Comparison of ENCODE assay signal across 5 worm cellular contexts in genomic region chrX:1546878-1547555, ce11.
TF ChIP-seq lines count a peak whose summit lies in the region.

K06A9.1 (plus strand) TSS chrX:1547505.

TF ChIP-seq in whole organism, L1 larva, 84 proteins besides CTCF, POLR2A, EP300 and RAD21:
- TF ChIP-seq F16B12.6 (tag; optimal IDR thresholded peaks at IDR 0.05; lab: Kevin White, UChicago) (no peak), elt-2 (tag; optimal IDR thresholded peaks at IDR 0.05; lab: Kevin White, UChicago) (peak; percentile 36)

TF ChIP-seq in whole organism, L2 larva, 48 proteins besides CTCF, POLR2A, EP300 and RAD21:
- no peak for TF ChIP-seq nhr-129 (tag; optimal IDR thresholded peaks at IDR 0.05; lab: Kevin White, UChicago)
- no peak for TF ChIP-seq snpc-4 (tag; optimal IDR thresholded peaks at IDR 0.05; lab: Kevin White, UChicago)
- no peak for TF ChIP-seq lin-11 (tag; optimal IDR thresholded peaks at IDR 0.05; lab: Kevin White, UChicago)
- no peak for TF ChIP-seq mbf-1 (tag; optimal IDR thresholded peaks at IDR 0.05; lab: Kevin White, UChicago)
- TF ChIP-seq nhr-6 (tag; optimal IDR thresholded peaks at IDR 0.05; lab: Kevin White, UChicago), result no peak
- TF ChIP-seq sma-3 (GFP tag; optimal IDR thresholded peaks at IDR 0.05; lab: Kevin White, UChicago), result no peak
- peak; percentile 21 for TF ChIP-seq sma-9 (GFP tag; optimal IDR thresholded peaks at IDR 0.05; lab: Kevin White, UChicago)
- no peak for TF ChIP-seq sma-9 (tag; optimal IDR thresholded peaks at IDR 0.05; lab: Kevin White, UChicago)
- TF ChIP-seq lsy-2 (tag; optimal IDR thresholded peaks at IDR 0.05; lab: Kevin White, UChicago), result no peak
- peak; percentile 55 for TF ChIP-seq fos-1 (tag; optimal IDR thresholded peaks at IDR 0.05; lab: Kevin White, UChicago)
- no peak for TF ChIP-seq nhr-21 (tag; optimal IDR thresholded peaks at IDR 0.05; lab: Kevin White, UChicago)

TF ChIP-seq in whole organism, L3 larva, 47 proteins besides CTCF, POLR2A, EP300 and RAD21:
- TF ChIP-seq jun-1 (tag; optimal IDR thresholded peaks at IDR 0.05; lab: Kevin White, UChicago) (no peak), eor-1 (tag; optimal IDR thresholded peaks at IDR 0.05; lab: Kevin White, UChicago) (no peak), mml-1 (tag; optimal IDR thresholded peaks at IDR 0.05; lab: Kevin White, UChicago) (no peak), lsy-12 (tag; optimal IDR thresholded peaks at IDR 0.05; lab: Kevin White, UChicago) (no peak), lin-39 (tag; optimal IDR thresholded peaks at IDR 0.05; lab: Kevin White, UChicago) (no peak), elt-2 (tag; optimal IDR thresholded peaks at IDR 0.05; lab: Kevin White, UChicago) (peak; percentile 52), ztf-4 (tag; optimal IDR thresholded peaks at IDR 0.05; lab: Kevin White, UChicago) (no peak), nhr-25 (tag; optimal IDR thresholded peaks at IDR 0.05; lab: Kevin White, UChicago) (no peak), ceh-28 (tag; optimal IDR thresholded peaks at IDR 0.05; lab: Kevin White, UChicago) (no peak), R02D3.7 (tag; optimal IDR thresholded peaks at IDR 0.05; lab: Kevin White, UChicago) (no peak), elt-1 (tag; optimal IDR thresholded peaks at IDR 0.05; lab: Kevin White, UChicago) (no peak), egl-5 (tag; optimal IDR thresholded peaks at IDR 0.05; lab: Kevin White, UChicago) (no peak), pqm-1 (tag; optimal IDR thresholded peaks at IDR 0.05; lab: Kevin White, UChicago) (peak; percentile 37), hmg-11 (tag; optimal IDR thresholded peaks at IDR 0.05; lab: Kevin White, UChicago) (no peak), unc-39 (tag; optimal IDR thresholded peaks at IDR 0.05; lab: Kevin White, UChicago) (no peak), ceh-82 (tag; optimal IDR thresholded peaks at IDR 0.05; lab: Kevin White, UChicago) (no peak), unc-62 (GFP tag; optimal IDR thresholded peaks at IDR 0.05; lab: Kevin White, UChicago) (no peak), sea-2 (GFP tag; optimal IDR thresholded peaks at IDR 0.05; lab: Kevin White, UChicago) (no peak)

TF ChIP-seq in whole organism, L4 larva, 104 proteins besides CTCF, POLR2A, EP300 and RAD21:
- TF ChIP-seq nhr-28 (tag; optimal IDR thresholded peaks at IDR 0.05; lab: Kevin White, UChicago) (peak; percentile 22), unc-62 (GFP tag; optimal IDR thresholded peaks at IDR 0.05 in 1 of 2; lab: Kevin White, UChicago) (peak in 1 of 2 experiments; percentile 27), unc-62 (tag; optimal IDR thresholded peaks at IDR 0.05; lab: Kevin White, UChicago) (no peak), pqm-1 (tag; optimal IDR thresholded peaks at IDR 0.05; lab: Kevin White, UChicago) (peak; percentile 69), dpl-1 (GFP tag; optimal IDR thresholded peaks at IDR 0.05; lab: Kevin White, UChicago) (no peak), egl-43 (GFP tag; IDR thresholded peaks at IDR 0.05; lab: Robert Waterston, UW) (no peak), dmd-6 (GFP tag; IDR thresholded peaks at IDR 0.05; lab: Robert Waterston, UW) (peak; percentile 40), ctbp-1 (GFP tag; IDR thresholded peaks at IDR 0.05; lab: Robert Waterston, UW) (no peak)

TF ChIP-seq in whole organism, young adult, 124 proteins besides CTCF, POLR2A, EP300 and RAD21:
- TF ChIP-seq C06A6.2 (GFP tag; conservative IDR thresholded peaks at IDR 0.05; lab: Robert Waterston, UW) (no peak), nhr-80 (tag; optimal IDR thresholded peaks at IDR 0.05; lab: Kevin White, UChicago) (peak; percentile 51)
